Worm (Caenorhabditis elegans): ENCODE measurements around the gene nhr-102.
"Not testable (repeated sequence)": the region's sequence is repeated elsewhere in the genome, so short reads cannot be mapped to it uniquely, and the experiment has no call there.

nhr-102 gene

DNA sequence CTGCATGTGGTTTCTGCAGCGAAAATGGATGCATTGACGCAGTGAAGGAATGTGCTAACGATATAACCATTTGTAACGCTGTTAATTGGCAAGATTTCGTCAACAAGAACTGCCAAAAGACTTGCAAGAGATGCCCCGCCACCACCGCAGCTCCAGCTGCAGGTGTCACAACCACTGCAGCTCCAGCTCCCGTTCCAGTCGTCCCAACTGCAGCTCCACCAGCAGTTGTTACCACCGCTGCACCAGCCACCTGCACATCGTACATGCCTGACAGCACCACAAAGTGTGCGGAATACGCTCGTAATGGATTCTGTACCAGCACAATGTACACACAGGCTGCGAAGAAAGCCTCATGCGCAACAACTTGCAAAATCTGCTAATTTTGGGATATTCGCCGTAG is 36.5 kb upstream of the nhr-102 start:
- TF ChIP-seq tab-1 (GFP tag; IDR thresholded peaks at IDR 0.05) (no peak), ref-1 (GFP tag; conservative IDR thresholded peaks at IDR 0.05) (no peak), ztf-29 (GFP tag; IDR thresholded peaks at IDR 0.05) (no peak), flt-1 (GFP tag; IDR thresholded peaks at IDR 0.05) (no peak)

- TF ChIP-seq med-1 (GFP tag; optimal IDR thresholded peaks at IDR 0.05; ENCODE audit: insufficient read depth) (no peak), ztf-29 (GFP tag; IDR thresholded peaks at IDR 0.05) (no peak), flt-1 (GFP tag; IDR thresholded peaks at IDR 0.05) (no peak), klf-2 (GFP tag; conservative IDR thresholded peaks at IDR 0.05) (no peak), ref-1 (GFP tag; conservative IDR thresholded peaks at IDR 0.05) (no peak), tab-1 (GFP tag; IDR thresholded peaks at IDR 0.05) (no peak), ztf-23 (GFP tag; IDR thresholded peaks at IDR 0.05) (no peak), T22C8.4 (GFP tag; IDR thresholded peaks at IDR 0.05) (no peak), cog-1 (tag; optimal IDR thresholded peaks at IDR 0.05) (no peak)
Measured at ce11 chrV:15911848-15912247, 35.6 kb upstream of the nhr-102 start, which contains the start of gene F35E8.6. Gene F35E8.6, plus strand, starts transcription at chrV:15912148.

- TF ChIP-seq cog-1 (tag; optimal IDR thresholded peaks at IDR 0.05); ztf-23 (GFP tag; IDR thresholded peaks at IDR 0.05); ztf-29 (GFP tag; IDR thresholded peaks at IDR 0.05): not testable (repeated sequence)
Measured at ce11 chrV:15905530-15905929, 29.3 kb upstream of the nhr-102 start, which contains the start of the genes F35E8.1 and F35E8.2. Gene F35E8.1, minus strand, starts transcription at chrV:15905630. Gene F35E8.2, plus strand, starts transcription at chrV:15905661.

- TF ChIP-seq klf-2 (GFP tag; conservative IDR thresholded peaks at IDR 0.05): no peak
- TF ChIP-seq ref-1 (GFP tag; conservative IDR thresholded peaks at IDR 0.05): no peak
- no peak for TF ChIP-seq ztf-23 (GFP tag; IDR thresholded peaks at IDR 0.05)
- no peak for TF ChIP-seq flt-1 (GFP tag; IDR thresholded peaks at IDR 0.05)
- no peak for TF ChIP-seq tab-1 (GFP tag; IDR thresholded peaks at IDR 0.05)
- no peak for TF ChIP-seq T22C8.4 (GFP tag; IDR thresholded peaks at IDR 0.05)
- TF ChIP-seq cog-1 (tag; optimal IDR thresholded peaks at IDR 0.05): no peak
- TF ChIP-seq ztf-29 (GFP tag; IDR thresholded peaks at IDR 0.05): no peak
- TF ChIP-seq med-1 (GFP tag; optimal IDR thresholded peaks at IDR 0.05; ENCODE audit: insufficient read depth): no peak
Measured at ce11 chrV:15900564-15900963, 24.4 kb upstream of the nhr-102 start.

ce11 chrV:15899696-15900095 is 23.5 kb upstream of the nhr-102 start, which contains the start of gene T06C12.14:
Gene T06C12.14, plus strand, starts transcription at chrV:15899996.
- TF ChIP-seq ztf-29 (GFP tag; IDR thresholded peaks at IDR 0.05) (no peak), med-1 (GFP tag; optimal IDR thresholded peaks at IDR 0.05; ENCODE audit: insufficient read depth) (no peak), ref-1 (GFP tag; conservative IDR thresholded peaks at IDR 0.05) (no peak), ztf-23 (GFP tag; IDR thresholded peaks at IDR 0.05) (no peak), flt-1 (GFP tag; IDR thresholded peaks at IDR 0.05) (no peak), tab-1 (GFP tag; IDR thresholded peaks at IDR 0.05) (no peak), cog-1 (tag; optimal IDR thresholded peaks at IDR 0.05) (no peak), T22C8.4 (GFP tag; IDR thresholded peaks at IDR 0.05) (no peak), klf-2 (GFP tag; conservative IDR thresholded peaks at IDR 0.05) (no peak)

DNA sequence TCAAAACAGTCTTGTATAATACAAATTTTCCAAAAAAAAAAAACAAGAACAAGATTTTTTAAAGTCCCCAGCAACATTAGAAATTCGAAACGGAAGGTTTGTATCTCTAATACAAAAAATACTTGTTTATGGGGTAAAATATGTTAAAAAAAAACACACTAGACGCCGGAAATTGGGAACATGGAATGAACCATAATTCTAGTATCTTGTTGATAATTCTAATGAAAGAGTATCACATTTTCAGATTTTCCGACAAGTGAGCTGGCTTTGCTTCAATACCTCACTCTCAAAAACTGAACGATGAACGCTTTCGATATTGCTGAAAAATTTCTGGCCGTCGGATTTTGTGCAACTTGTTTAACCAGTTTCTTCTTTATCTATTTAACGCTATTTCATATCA is 21.5 kb upstream of the nhr-102 start, which contains the start of gene str-60:
str-60 (plus strand) TSS at position 301 of the 400 bp plus-strand sequence.
- TF ChIP-seq T22C8.4 (GFP tag; IDR thresholded peaks at IDR 0.05) (no peak), klf-2 (GFP tag; conservative IDR thresholded peaks at IDR 0.05) (no peak), ztf-29 (GFP tag; IDR thresholded peaks at IDR 0.05) (no peak), med-1 (GFP tag; optimal IDR thresholded peaks at IDR 0.05; ENCODE audit: insufficient read depth) (no peak), ref-1 (GFP tag; conservative IDR thresholded peaks at IDR 0.05) (no peak), tab-1 (GFP tag; IDR thresholded peaks at IDR 0.05) (no peak), flt-1 (GFP tag; IDR thresholded peaks at IDR 0.05) (no peak), cog-1 (tag; optimal IDR thresholded peaks at IDR 0.05) (no peak), ztf-23 (GFP tag; IDR thresholded peaks at IDR 0.05) (no peak)

- TF ChIP-seq ztf-23 (GFP tag; IDR thresholded peaks at IDR 0.05) (no peak), klf-2 (GFP tag; conservative IDR thresholded peaks at IDR 0.05) (no peak), ztf-29 (GFP tag; IDR thresholded peaks at IDR 0.05) (no peak), cog-1 (tag; optimal IDR thresholded peaks at IDR 0.05) (no peak), med-1 (GFP tag; optimal IDR thresholded peaks at IDR 0.05; ENCODE audit: insufficient read depth) (no peak), tab-1 (GFP tag; IDR thresholded peaks at IDR 0.05) (no peak), ref-1 (GFP tag; conservative IDR thresholded peaks at IDR 0.05) (no peak), T22C8.4 (GFP tag; IDR thresholded peaks at IDR 0.05) (no peak), flt-1 (GFP tag; IDR thresholded peaks at IDR 0.05) (no peak)
Measured at ce11 chrV:15896671-15897070, 20.5 kb upstream of the nhr-102 start, which contains the start of gene nhr-213. Gene nhr-213, minus strand, starts transcription at chrV:15896771.

ce11 chrV:15892696-15893095 is 16.5 kb upstream of the nhr-102 start, which contains the start of gene T06C12.11:
Gene T06C12.11, plus strand, starts transcription at chrV:15892996.
- no peak for TF ChIP-seq ztf-29 (GFP tag; IDR thresholded peaks at IDR 0.05)
- no peak for TF ChIP-seq klf-2 (GFP tag; conservative IDR thresholded peaks at IDR 0.05)
- no peak for TF ChIP-seq tab-1 (GFP tag; IDR thresholded peaks at IDR 0.05)
- TF ChIP-seq med-1 (GFP tag; optimal IDR thresholded peaks at IDR 0.05; ENCODE audit: insufficient read depth): no peak

DNA sequence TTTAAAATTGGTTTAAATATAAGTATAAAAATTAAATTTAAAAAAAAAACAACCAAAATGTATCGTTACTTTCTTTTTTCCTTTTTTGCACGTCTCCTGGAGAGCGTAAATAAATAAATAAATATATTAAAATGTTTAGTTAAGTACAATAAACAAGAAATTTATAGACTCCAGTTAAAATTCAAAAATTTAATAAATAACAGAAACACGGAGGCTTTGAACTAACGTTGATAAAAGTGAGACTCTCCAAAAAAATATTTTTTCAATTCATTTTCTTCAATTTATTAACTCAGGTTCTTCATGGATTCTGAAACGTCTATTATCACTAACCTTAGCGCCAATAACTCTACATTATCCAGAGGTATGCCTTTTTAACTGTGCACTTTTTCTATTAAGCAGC is 15.6 kb upstream of the nhr-102 start, which contains the start of gene T06C12.12:
T06C12.12 (plus strand) TSS at position 301 of the 400 bp plus-strand sequence.
- TF ChIP-seq flt-1 (GFP tag; IDR thresholded peaks at IDR 0.05) (no peak), cog-1 (tag; optimal IDR thresholded peaks at IDR 0.05) (no peak), ztf-23 (GFP tag; IDR thresholded peaks at IDR 0.05) (no peak), tab-1 (GFP tag; IDR thresholded peaks at IDR 0.05) (no peak), klf-2 (GFP tag; conservative IDR thresholded peaks at IDR 0.05) (no peak), ztf-29 (GFP tag; IDR thresholded peaks at IDR 0.05) (no peak), med-1 (GFP tag; optimal IDR thresholded peaks at IDR 0.05; ENCODE audit: insufficient read depth) (no peak)

DNA sequence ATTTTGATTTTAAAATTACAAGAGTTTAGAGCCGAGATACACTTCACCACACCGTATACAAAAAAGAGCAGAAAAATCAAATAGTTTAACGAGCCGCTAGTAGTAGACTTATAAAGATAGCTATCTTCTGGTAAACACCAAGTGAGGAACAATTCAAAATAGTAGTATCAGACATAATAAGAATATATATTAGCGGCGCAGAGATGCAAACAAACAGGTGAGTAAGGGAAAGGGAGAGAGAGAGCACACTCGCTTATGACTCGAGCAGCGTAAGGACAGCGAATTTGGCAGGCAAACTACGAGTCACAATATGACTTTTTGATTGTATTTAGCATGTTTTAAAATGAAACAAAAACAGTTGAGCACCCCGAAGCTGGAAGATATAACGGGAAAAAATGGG is 15.1 kb upstream of the nhr-102 start:
- TF ChIP-seq tab-1 (GFP tag; IDR thresholded peaks at IDR 0.05) (no peak), ztf-23 (GFP tag; IDR thresholded peaks at IDR 0.05) (no peak), cog-1 (tag; optimal IDR thresholded peaks at IDR 0.05) (no peak), ztf-29 (GFP tag; IDR thresholded peaks at IDR 0.05) (no peak), ref-1 (GFP tag; conservative IDR thresholded peaks at IDR 0.05) (no peak), med-1 (GFP tag; optimal IDR thresholded peaks at IDR 0.05; ENCODE audit: insufficient read depth) (no peak), flt-1 (GFP tag; IDR thresholded peaks at IDR 0.05) (no peak), klf-2 (GFP tag; conservative IDR thresholded peaks at IDR 0.05) (no peak), T22C8.4 (GFP tag; IDR thresholded peaks at IDR 0.05) (no peak)

All from whole organism, midembryonic.